Fruit fly (Drosophila melanogaster): ENCODE measurements around the gene CG46383.

CG46383 gene

dm6 chr3R:15934952-15935351, 15.8 kb downstream of the CG46383 start, which contains the start of gene Sap47 (continued):
- TF ChIP-seq Sry-δ (GFP tag; optimal IDR thresholded peaks at IDR 0.05) (peak; percentile 80), CG14710 (tag; optimal IDR thresholded peaks at IDR 0.05) (peak; percentile 17), CG16863 (GFP tag; optimal IDR thresholded peaks at IDR 0.05) (no peak), CkIIα-i1 (GFP tag; IDR thresholded peaks at IDR 0.05) (no peak), slp2 (GFP tag; optimal IDR thresholded peaks at IDR 0.05) (no peak), D19A (tag; optimal IDR thresholded peaks at IDR 0.05) (no peak), ash1 (GFP tag; optimal IDR thresholded peaks at IDR 0.05) (no peak), CG3281 (GFP tag; optimal IDR thresholded peaks at IDR 0.05) (no peak), CG12744 (GFP tag; optimal IDR thresholded peaks at IDR 0.05) (no peak), CG4360 (GFP tag; IDR thresholded peaks at IDR 0.05) (no peak), hth (optimal IDR thresholded peaks at IDR 0.05) (no peak), CG8924 (tag; optimal IDR thresholded peaks at IDR 0.05) (no peak), inv (GFP tag; IDR thresholded peaks at IDR 0.05; ENCODE audit: partially characterized antibody) (peak; percentile 65), Side (GFP tag; optimal IDR thresholded peaks at IDR 0.05) (no peak), Scr (GFP tag; IDR thresholded peaks at IDR 0.05; ENCODE audit: partially characterized antibody) (peak; percentile 82), pho (GFP tag; optimal IDR thresholded peaks at IDR 0.05) (no peak), corto (GFP tag; optimal IDR thresholded peaks at IDR 0.05) (no peak), CG3838 (GFP tag; optimal IDR thresholded peaks at IDR 0.05) (no peak), Vsx1 (GFP tag; optimal IDR thresholded peaks at IDR 0.05) (peak; percentile 12), Lim3 (GFP tag; IDR thresholded peaks at IDR 0.05) (no peak), vvl (GFP tag; IDR thresholded peaks at IDR 0.05) (peak; percentile 40; the same call in 1 of the 2 replicates), CG30020 (tag; optimal IDR thresholded peaks at IDR 0.05) (no peak), cato (GFP tag; optimal IDR thresholded peaks at IDR 0.05; ENCODE audit: borderline replicate concordance) (no peak), CG17912 (GFP tag; optimal IDR thresholded peaks at IDR 0.05) (no peak), ro (GFP tag; IDR thresholded peaks at IDR 0.05) (no peak), CG7928 (GFP tag; optimal IDR thresholded peaks at IDR 0.05) (no peak), mirr (GFP tag; optimal IDR thresholded peaks at IDR 0.05) (peak; percentile 41), bcd (GFP tag; optimal IDR thresholded peaks at IDR 0.05) (no peak), Bteb2 (GFP tag; optimal IDR thresholded peaks at IDR 0.05) (no peak), Dip3 (GFP tag; optimal IDR thresholded peaks at IDR 0.05) (no peak), CG17568 (GFP tag; optimal IDR thresholded peaks at IDR 0.05) (no peak), E2f2 (GFP tag; IDR thresholded peaks at IDR 0.05) (peak; percentile 71), CG2129 (GFP tag; IDR thresholded peaks at IDR 0.05; ENCODE audit: partially characterized antibody) (peak; percentile 55), CG31388 (GFP tag; optimal IDR thresholded peaks at IDR 0.05) (no peak), Nf-YA (GFP tag; IDR thresholded peaks at IDR 0.05) (no peak), Ssrp (tag; optimal IDR thresholded peaks at IDR 0.05) (no peak), fd96Cb (tag; optimal IDR thresholded peaks at IDR 0.05) (no peak), jumu (GFP tag; optimal IDR thresholded peaks at IDR 0.05) (no peak), Elba2 (GFP tag; optimal IDR thresholded peaks at IDR 0.05) (peak; percentile 67), CG10462 (GFP tag; optimal IDR thresholded peaks at IDR 0.05) (no peak), CG7556 (GFP tag; optimal IDR thresholded peaks at IDR 0.05) (no peak), Opbp (GFP tag; IDR thresholded peaks at IDR 0.05; ENCODE audit: partially characterized antibody) (peak; percentile 76; the same call in 2 of the 3 replicates), rib (GFP tag; IDR thresholded peaks at IDR 0.05) (0 out of 2 replicates have a peak, but pooled peaks have one; percentile 21), CG11398 (GFP tag; optimal IDR thresholded peaks at IDR 0.05) (no peak), mam (GFP tag; optimal IDR thresholded peaks at IDR 0.05) (no peak), fd64A (GFP tag; optimal IDR thresholded peaks at IDR 0.05) (no peak), CG2202 (tag; optimal IDR thresholded peaks at IDR 0.05) (no peak), Abd-B (GFP tag; optimal IDR thresholded peaks at IDR 0.05) (no peak), CG2678 (tag; optimal IDR thresholded peaks at IDR 0.05) (no peak), CG7745 (tag; optimal IDR thresholded peaks at IDR 0.05) (no peak), CG18262 (tag; optimal IDR thresholded peaks at IDR 0.05) (no peak), sisA (GFP tag; IDR thresholded peaks at IDR 0.05) (no peak)

Measured in whole organism, embryonic.